Worm (Caenorhabditis elegans) whole organism, young adult: ENCODE data around the gene ears-2.

Experiments
- B0019.2 ChIP-seq: fragments of 200-800 bp; sonication (Bioruptor generic); conservative IDR thresholded peaks from 2 replicates; pipeline ENCODE4 v1.3.6; 2022; ENCODE audit warnings: missing genetic modification reagents, missing genetic modification characterization, missing compliant biosample characterization
- Y53F4B.3 ChIP-seq: fragments of 200-800 bp; sonication (Bioruptor generic); IDR thresholded peaks from 2 replicates; pipeline ENCODE4 v1.3.6; 2022; ENCODE audit warnings: missing genetic modification reagents, missing genetic modification characterization, missing compliant biosample characterization
- akir-1 ChIP-seq: fragments of 200-800 bp; sonication (Bioruptor generic); optimal IDR thresholded peaks from 2 replicates; lab custom pipeline; 2018; ENCODE audit warnings: mild to moderate bottlenecking, missing genetic modification characterization, moderate library complexity, missing compliant biosample characterization
- ama-1 ChIP-seq, 3 experiments: fragments of 150-350 bp in 1 of 3; sonication (generic microtip) in 2 of 3; optimal IDR thresholded peaks; 2 replicates each; lab custom pipeline; 2014 to 2018; ENCODE audit warnings: missing biosample characterization in 2 of 3, missing genetic modification characterization in 2 of 3, missing genetic modification reagents in 2 of 3
- egl-18 ChIP-seq: fragments of 200-800 bp; sonication (Bioruptor generic); IDR thresholded peaks from 2 replicates; pipeline ENCODE4 v1.3.6; 2022; ENCODE audit warnings: missing genetic modification reagents, missing genetic modification characterization, missing compliant biosample characterization
- lin-35 ChIP-seq, 3 experiments: fragments of 150-350 bp in 2 of 3; sonication (generic microtip) in 1 of 3; optimal IDR thresholded peaks; 2 replicates each; lab custom pipeline; 2014 to 2018; ENCODE audit warnings: missing biosample characterization in 3 of 3, missing genetic modification characterization in 3 of 3, missing genetic modification reagents in 3 of 3
- mcd-1 ChIP-seq: fragments of 200-800 bp; sonication (Bioruptor generic); IDR thresholded peaks from 2 replicates; pipeline ENCODE4 v1.3.6; 2022; ENCODE audit warnings: missing genetic modification reagents, missing genetic modification characterization, missing compliant biosample characterization
- nhr-120 ChIP-seq: fragments of 200-800 bp; sonication (Bioruptor generic); IDR thresholded peaks from 2 replicates; pipeline ENCODE4 v1.3.6; 2022; ENCODE audit warnings: missing genetic modification characterization, missing compliant biosample characterization
- sptf-2 ChIP-seq: fragments of 200-800 bp; sonication (Bioruptor generic); optimal IDR thresholded peaks from 2 replicates; lab custom pipeline; 2018; ENCODE audit warnings: mild to moderate bottlenecking, missing genetic modification characterization, missing compliant biosample characterization
- ztf-22 ChIP-seq: fragments of 200-800 bp; sonication (Bioruptor generic); optimal IDR thresholded peaks from 2 replicates; lab custom pipeline; 2018; ENCODE audit warnings: mild to moderate bottlenecking, missing genetic modification characterization, moderate library complexity, missing compliant biosample characterization

DNA sequence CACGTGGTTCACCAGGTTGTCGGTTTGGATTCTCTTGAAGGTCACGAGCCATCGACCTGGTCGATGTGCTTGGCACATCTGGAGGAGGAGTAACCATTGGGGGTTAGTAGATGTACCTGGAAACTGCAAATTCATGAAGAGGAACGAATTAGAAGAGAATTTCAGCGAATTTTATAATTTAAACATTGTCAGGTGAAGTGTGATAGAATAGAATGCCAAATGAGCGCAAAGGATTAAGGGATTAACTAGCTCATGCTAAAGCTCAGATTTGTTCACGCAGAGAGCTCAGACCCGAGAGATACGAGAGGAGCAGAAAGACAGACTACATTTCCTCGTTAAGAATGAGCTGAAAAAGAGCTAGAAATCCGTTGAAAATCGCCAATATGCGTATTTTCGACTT, 34.8 kb upstream of the ears-2 start, which contains the start of gene daf-18:
- TF ChIP-seq mcd-1 (GFP tag; lab: Robert Waterston, UW) = no peak
- TF ChIP-seq akir-1 = no peak
- no peak for TF ChIP-seq egl-18 (GFP tag; lab: Robert Waterston, UW)
- TF ChIP-seq sptf-2 (GFP tag; lab: Kevin White, UChicago) = no peak
- TF ChIP-seq ztf-22 = no peak
- no peak for TF ChIP-seq nhr-120 (GFP tag; lab: Robert Waterston, UW)
- no peak for TF ChIP-seq B0019.2 (GFP tag; lab: Robert Waterston, UW)
- no peak for TF ChIP-seq Y53F4B.3 (GFP tag; lab: Robert Waterston, UW)
- no peak for TF ChIP-seq ama-1 (optimal IDR thresholded peaks at IDR 0.05; lab: Kevin White, UChicago)
- no peak for TF ChIP-seq ama-1 (GFP tag; optimal IDR thresholded peaks at IDR 0.05; lab: Kevin White, UChicago)
- TF ChIP-seq lin-35 (GFP tag; optimal IDR thresholded peaks at IDR 0.05; lab: Kevin White, UChicago) = no peak
